Fruit fly (Drosophila melanogaster) whole organism, prepupa: Measurements from ENCODE around the gene santa-maria.

Experiments used
- Blimp-1 ChIP-seq: fragments of 200-800 bp; sonication (Bioruptor generic); optimal IDR thresholded peaks from 3 replicates; lab custom pipeline; 2017; ENCODE audit warnings: missing biosample characterization, missing genetic modification characterization, mild to moderate bottlenecking, moderate library complexity, missing genetic modification reagents
- CG10631 ChIP-seq: fragments of 200-800 bp; sonication (Bioruptor generic); optimal IDR thresholded peaks from 2 replicates; lab custom pipeline; 2016; ENCODE audit warnings: missing biosample characterization, missing genetic modification characterization
- CG11762 ChIP-seq: fragments of 200-800 bp; sonication (Bioruptor generic); optimal IDR thresholded peaks from 3 replicates; lab custom pipeline; 2016; ENCODE audit warnings: missing biosample characterization, missing genetic modification characterization; ENCODE audit not compliant: insufficient read depth
- CG11902 ChIP-seq: fragments of 200-800 bp; sonication (Bioruptor generic); optimal IDR thresholded peaks from 3 replicates; lab custom pipeline; 2016; ENCODE audit warnings: missing biosample characterization, missing genetic modification characterization
- CG15336 ChIP-seq: fragments of 200-800 bp; sonication (Bioruptor generic); IDR thresholded peaks from 2 replicates; pipeline ENCODE4 v1.3.6; 2022; ENCODE audit warnings: missing biosample characterization, missing genetic modification characterization
- CG1621 ChIP-seq: fragments of 200-800 bp; sonication (Bioruptor generic); optimal IDR thresholded peaks from 3 replicates; lab custom pipeline; 2018; ENCODE audit warnings: missing biosample characterization, mild to moderate bottlenecking, missing genetic modification characterization
- CG16779 ChIP-seq: fragments of 200-800 bp; sonication (Bioruptor generic); optimal IDR thresholded peaks from 3 replicates; lab custom pipeline; 2017; ENCODE audit warnings: missing biosample characterization, mild to moderate bottlenecking, missing genetic modification characterization
- CG32006 ChIP-seq: fragments of 200-800 bp; sonication (Bioruptor generic); optimal IDR thresholded peaks from 3 replicates; lab custom pipeline; 2017; ENCODE audit warnings: missing biosample characterization, mild to moderate bottlenecking, missing genetic modification characterization
- CG34406 ChIP-seq: fragments of 200-800 bp; sonication (Bioruptor generic); optimal IDR thresholded peaks from 3 replicates; lab custom pipeline; 2016; ENCODE audit warnings: missing biosample characterization, missing genetic modification characterization
- CG4318 ChIP-seq: fragments of 200-800 bp; sonication (Bioruptor generic); optimal IDR thresholded peaks from 3 replicates; lab custom pipeline; 2017; ENCODE audit warnings: missing biosample characterization, mild to moderate bottlenecking, missing genetic modification characterization
- CG6276 ChIP-seq: fragments of 200-800 bp; sonication (Bioruptor generic); optimal IDR thresholded peaks from 2 replicates; lab custom pipeline; 2017; ENCODE audit warnings: missing biosample characterization, mild to moderate bottlenecking, missing genetic modification characterization
- CG6792 ChIP-seq: fragments of 200-800 bp; sonication (Bioruptor generic); optimal IDR thresholded peaks from 3 replicates; lab custom pipeline; 2016; ENCODE audit warnings: missing biosample characterization, missing genetic modification characterization
- CG6854 ChIP-seq: fragments of 200-800 bp; sonication (Bioruptor generic); optimal IDR thresholded peaks from 2 replicates; lab custom pipeline; 2017; ENCODE audit warnings: missing biosample characterization, mild to moderate bottlenecking, missing genetic modification characterization
- Eip78C ChIP-seq: fragments of 200-800 bp; sonication (Bioruptor generic); peaks from one replicate; lab custom pipeline; 2016; ENCODE audit warnings: missing biosample characterization, missing genetic modification characterization
- Ets21C ChIP-seq: fragments of 200-800 bp; sonication (Bioruptor generic); optimal IDR thresholded peaks from 3 replicates; lab custom pipeline; 2016; ENCODE audit warnings: missing biosample characterization, missing genetic modification characterization
- Hr39 ChIP-seq: fragments of 200-800 bp; sonication (Bioruptor generic); optimal IDR thresholded peaks from 2 replicates; lab custom pipeline; 2016; ENCODE audit warnings: missing biosample characterization, missing genetic modification characterization
- Hr4 ChIP-seq: fragments of 200-800 bp; sonication (Bioruptor generic); optimal IDR thresholded peaks from 3 replicates; lab custom pipeline; 2016; ENCODE audit warnings: missing biosample characterization, missing genetic modification characterization
- Met ChIP-seq: fragments of 200-800 bp; sonication (Bioruptor generic); optimal IDR thresholded peaks from 3 replicates; lab custom pipeline; 2016; ENCODE audit warnings: missing biosample characterization, missing genetic modification characterization
- OdsH ChIP-seq: fragments of 200-800 bp; sonication (Bioruptor generic); optimal IDR thresholded peaks from 3 replicates; lab custom pipeline; 2016; ENCODE audit warnings: missing biosample characterization, missing genetic modification characterization
- Smox ChIP-seq: fragments of 200-800 bp; sonication (Bioruptor generic); optimal IDR thresholded peaks from 3 replicates; lab custom pipeline; 2016; ENCODE audit warnings: missing biosample characterization, missing genetic modification characterization
- Sox102F ChIP-seq: fragments of 200-800 bp; sonication (Bioruptor generic); optimal IDR thresholded peaks from 2 replicates; lab custom pipeline; 2016; ENCODE audit warnings: missing biosample characterization, mild to moderate bottlenecking, missing genetic modification characterization
- Sox14 ChIP-seq: fragments of 200-800 bp; sonication (Bioruptor generic); optimal IDR thresholded peaks from 3 replicates; lab custom pipeline; 2016; ENCODE audit warnings: missing biosample characterization, missing genetic modification characterization
- Sox15 ChIP-seq: fragments of 200-800 bp; sonication (Bioruptor generic); optimal IDR thresholded peaks from 3 replicates; lab custom pipeline; 2016; ENCODE audit warnings: missing biosample characterization, missing genetic modification characterization
- achi ChIP-seq: fragments of 200-800 bp; sonication (Bioruptor generic); optimal IDR thresholded peaks from 3 replicates; lab custom pipeline; 2016; ENCODE audit warnings: missing biosample characterization, missing genetic modification characterization
- acj6 ChIP-seq: fragments of 200-800 bp; sonication (Bioruptor generic); optimal IDR thresholded peaks from 3 replicates; lab custom pipeline; 2016; ENCODE audit warnings: missing biosample characterization, missing genetic modification characterization
- cyc ChIP-seq: fragments of 200-800 bp; sonication (Bioruptor generic); optimal IDR thresholded peaks from 3 replicates; lab custom pipeline; 2016; ENCODE audit warnings: missing biosample characterization, missing genetic modification characterization
- dac ChIP-seq: fragments of 200-800 bp; sonication (Bioruptor generic); optimal IDR thresholded peaks from 2 replicates; lab custom pipeline; 2017; ENCODE audit warnings: missing biosample characterization, mild to moderate bottlenecking, missing genetic modification characterization
- dsx ChIP-seq: fragments of 200-800 bp; optimal IDR thresholded peaks from 3 replicates; lab custom pipeline; 2019; ENCODE audit warnings: missing biosample characterization, mild to moderate bottlenecking, missing genetic modification characterization, moderate library complexity; ENCODE audit not compliant: poor library complexity, severe bottlenecking
- eg ChIP-seq: fragments of 200-800 bp; sonication (Bioruptor generic); IDR thresholded peaks from 3 replicates; pipeline ENCODE4 v1.3.6; 2022; ENCODE audit warnings: missing biosample characterization, missing genetic modification characterization
- esn ChIP-seq: fragments of 200-800 bp; sonication (Bioruptor generic); optimal IDR thresholded peaks from 2 replicates; lab custom pipeline; 2016; ENCODE audit warnings: missing biosample characterization, mild to moderate bottlenecking, missing genetic modification characterization, moderate library complexity
- fd59A ChIP-seq: fragments of 200-800 bp; sonication (Bioruptor generic); optimal IDR thresholded peaks from 2 replicates; lab custom pipeline; 2017; ENCODE audit warnings: missing biosample characterization, mild to moderate bottlenecking, missing genetic modification characterization, missing genetic modification reagents
- fd85E ChIP-seq: fragments of 200-800 bp; sonication (Bioruptor generic); optimal IDR thresholded peaks from 3 replicates; lab custom pipeline; 2016; ENCODE audit warnings: missing biosample characterization, missing genetic modification characterization
- fkh ChIP-seq: fragments of 200-800 bp; sonication (Bioruptor generic); optimal IDR thresholded peaks from 3 replicates; lab custom pipeline; 2017; ENCODE audit warnings: missing biosample characterization, mild to moderate bottlenecking, missing genetic modification characterization, moderate library complexity
- lz ChIP-seq: fragments of 200-800 bp; sonication (Bioruptor generic); optimal IDR thresholded peaks from 3 replicates; lab custom pipeline; 2016; ENCODE audit warnings: missing biosample characterization, missing genetic modification characterization
- net ChIP-seq: fragments of 200-800 bp; sonication (Bioruptor generic); optimal IDR thresholded peaks from 3 replicates; lab custom pipeline; 2016; ENCODE audit warnings: missing biosample characterization, missing genetic modification characterization
- pdm3 ChIP-seq: fragments of 200-800 bp; sonication (Bioruptor generic); optimal IDR thresholded peaks from 3 replicates; lab custom pipeline; 2016; ENCODE audit warnings: missing biosample characterization, missing genetic modification characterization
- salr ChIP-seq, 2 experiments: fragments of 200-800 bp; sonication (Bioruptor generic); optimal IDR thresholded peaks; 3 replicates each; lab custom pipeline; 2016 to 2018; ENCODE audit warnings: missing biosample characterization in 2 of 2, missing genetic modification characterization in 2 of 2, mild to moderate bottlenecking in 1 of 2
- spab ChIP-seq: fragments of 200-800 bp; sonication (Bioruptor generic); optimal IDR thresholded peaks from 2 replicates; lab custom pipeline; 2017; ENCODE audit warnings: missing biosample characterization, mild to moderate bottlenecking, missing genetic modification characterization, missing genetic modification reagents
- svp ChIP-seq: fragments of 200-800 bp; sonication (Bioruptor generic); peaks from one replicate; lab custom pipeline; 2016; ENCODE audit warnings: missing biosample characterization, missing genetic modification characterization
- topi ChIP-seq: fragments of 200-800 bp; sonication (Bioruptor generic); optimal IDR thresholded peaks from 3 replicates; lab custom pipeline; 2016; ENCODE audit warnings: missing biosample characterization, missing genetic modification characterization
- vri ChIP-seq: fragments of 200-800 bp; sonication (Bioruptor generic); optimal IDR thresholded peaks from 3 replicates; lab custom pipeline; 2016; ENCODE audit warnings: missing biosample characterization, mild to moderate bottlenecking, missing genetic modification characterization

santa-maria gene

DNA sequence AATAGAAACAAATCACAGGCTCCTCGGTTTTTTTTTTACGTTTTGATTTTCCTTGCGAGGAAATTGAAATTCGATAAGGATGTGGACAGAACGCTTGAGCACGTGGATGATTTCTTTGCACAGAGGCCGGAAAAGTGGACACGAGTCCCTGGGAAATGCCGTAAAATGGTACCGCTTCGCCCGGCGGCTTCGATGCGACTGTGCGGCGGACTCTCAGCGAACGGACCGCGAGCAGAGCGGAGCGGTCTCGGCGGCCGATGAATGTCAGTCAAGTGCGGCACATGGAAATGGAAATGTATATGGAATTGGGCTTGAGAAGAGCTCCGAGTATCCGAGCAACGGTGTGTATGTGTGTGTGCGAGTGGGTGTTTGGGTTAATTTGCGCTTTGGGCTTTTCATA is at the start of gene santa-maria:
Gene santa-maria, minus strand, starts transcription at position 279 of the 400 bp plus-strand sequence.
- TF ChIP-seq dac (GFP tag; lab: Kevin White, UChicago) (no peak), CG4318 (GFP tag; lab: Kevin White, UChicago) (no peak), vri (GFP tag; lab: Kevin White, UChicago) (peak; percentile 17), CG11762 (GFP tag; lab: Kevin White, UChicago) (no peak), CG34406 (GFP tag; lab: Kevin White, UChicago) (no peak), svp (GFP tag; lab: Kevin White, UChicago) (peak; percentile 32), achi (no peak), esn (GFP tag; lab: Kevin White, UChicago) (no peak), Blimp-1 (GFP tag; lab: Kevin White, UChicago) (no peak), Sox102F (GFP tag; lab: Kevin White, UChicago) (no peak), Eip78C (GFP tag; lab: Kevin White, UChicago) (peak; percentile 19), cyc (GFP tag; lab: Kevin White, UChicago) (no peak), fd85E (GFP tag; lab: Kevin White, UChicago) (no peak), lz (GFP tag; lab: Kevin White, UChicago) (no peak), CG1621 (tag; lab: Kevin White, UChicago) (no peak)

DNA sequence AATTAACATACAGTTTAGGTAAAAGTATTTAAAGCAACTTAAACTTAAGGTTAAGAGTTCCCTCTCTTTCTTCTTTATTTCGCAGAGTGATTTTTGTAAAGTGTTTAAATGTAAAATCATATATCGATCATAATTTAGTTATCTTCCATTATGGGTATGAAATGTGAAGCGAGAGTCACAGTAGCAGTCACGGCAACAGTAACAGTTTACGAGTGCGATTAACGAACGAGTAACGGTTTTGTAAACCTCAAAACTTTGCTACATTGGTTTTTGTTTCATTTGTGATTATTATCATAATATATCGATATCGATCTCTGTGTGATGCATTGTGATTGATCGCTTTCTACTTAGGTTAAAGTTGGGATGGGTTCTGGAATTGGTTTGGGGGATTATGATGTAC is 47.2 kb upstream of the santa-maria start:
- TF ChIP-seq CG32006 (GFP tag; lab: Kevin White, UChicago) (no peak), acj6 (GFP tag; lab: Kevin White, UChicago) (no peak), spab (GFP tag; lab: Kevin White, UChicago) (no peak), cyc (GFP tag; lab: Kevin White, UChicago) (no peak), salr (GFP tag; optimal IDR thresholded peaks at IDR 0.05; lab: Kevin White, UChicago) (no peak), svp (GFP tag; lab: Kevin White, UChicago) (no peak), CG1621 (tag; lab: Kevin White, UChicago) (no peak), dsx (GFP tag; lab: Kevin White, UChicago) (no peak), vri (GFP tag; lab: Kevin White, UChicago) (no peak), OdsH (GFP tag; lab: Kevin White, UChicago) (no peak), CG11902 (GFP tag; lab: Kevin White, UChicago) (no peak), pdm3 (GFP tag; lab: Kevin White, UChicago) (no peak), fd59A (GFP tag; lab: Kevin White, UChicago) (no peak), Eip78C (GFP tag; lab: Kevin White, UChicago) (no peak), Ets21C (GFP tag; lab: Kevin White, UChicago) (no peak), fkh (GFP tag; lab: Kevin White, UChicago) (no peak), Met (GFP tag; lab: Kevin White, UChicago) (no peak), CG6276 (no peak), CG6854 (no peak)

DNA sequence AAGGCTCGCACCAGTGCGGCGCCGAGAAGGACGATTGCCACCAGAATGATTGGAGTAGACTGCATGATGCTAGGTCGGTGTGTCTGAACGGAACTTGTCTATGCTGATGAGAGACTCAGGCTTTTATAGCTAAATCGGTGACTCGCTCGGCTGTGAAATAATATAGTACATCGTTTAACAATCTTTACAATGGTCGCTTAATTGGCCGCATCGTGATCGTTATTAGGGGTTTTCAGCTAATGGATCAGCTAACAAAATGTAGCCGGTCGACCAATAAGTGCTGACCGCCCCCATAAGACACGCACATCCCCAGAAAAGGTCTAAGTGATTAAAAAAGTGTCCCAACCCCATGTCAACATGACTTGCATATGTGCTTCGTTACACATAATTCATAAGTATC is 46.2 kb upstream of the santa-maria start, which contains the start of gene Obp28a:
Gene Obp28a, minus strand, starts transcription at position 101 of the 400 bp plus-strand sequence.
- TF ChIP-seq fkh (GFP tag; lab: Kevin White, UChicago): no peak
- TF ChIP-seq Sox15 (GFP tag; lab: Kevin White, UChicago): no peak
- TF ChIP-seq CG10631: no peak
- no peak for TF ChIP-seq CG11762 (GFP tag; lab: Kevin White, UChicago)
- TF ChIP-seq CG6792: no peak
- TF ChIP-seq dsx (GFP tag; lab: Kevin White, UChicago): no peak
- no peak for TF ChIP-seq Hr39 (GFP tag; lab: Kevin White, UChicago)
- no peak for TF ChIP-seq salr (GFP tag; optimal IDR thresholded peaks at IDR 0.05; lab: Kevin White, UChicago)
- TF ChIP-seq CG34406 (GFP tag; lab: Kevin White, UChicago): no peak
- TF ChIP-seq CG1621 (tag; lab: Kevin White, UChicago): no peak
- TF ChIP-seq cyc (GFP tag; lab: Kevin White, UChicago): no peak
- TF ChIP-seq, all 60 proteins: peak for 0

DNA sequence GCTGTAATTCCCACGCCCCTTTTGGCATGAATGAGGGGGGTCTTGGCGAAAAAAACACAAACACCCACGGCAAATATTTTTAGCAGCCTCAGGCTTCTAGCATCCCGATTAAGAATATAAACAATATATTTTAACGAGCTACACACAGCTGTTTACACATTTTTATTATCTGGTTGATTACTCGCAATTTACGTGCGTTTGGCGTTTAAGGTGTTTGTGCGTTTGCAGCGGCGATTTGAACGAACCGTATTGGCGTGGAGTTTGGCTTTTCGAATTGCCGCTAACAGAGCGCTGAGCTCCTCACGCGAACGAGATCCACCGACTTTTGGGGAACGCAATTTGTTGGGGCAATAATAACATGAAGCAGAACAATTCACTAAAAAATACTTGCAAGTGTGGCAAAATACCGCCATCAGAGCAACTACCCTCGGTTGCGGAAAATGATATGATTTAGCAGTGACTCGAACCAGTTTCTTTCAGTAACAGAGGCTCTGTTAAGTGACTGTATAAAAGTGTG is 45.0 kb upstream of the santa-maria start, which contains the start of gene Ziz:
Gene Ziz, minus strand, starts transcription at position 321 of the 517 bp plus-strand sequence.
- TF ChIP-seq fkh (GFP tag; lab: Kevin White, UChicago) (peak; percentile 78), cyc (GFP tag; lab: Kevin White, UChicago) (no peak), dac (GFP tag; lab: Kevin White, UChicago) (no peak), Ets21C (GFP tag; lab: Kevin White, UChicago) (no peak), vri (GFP tag; lab: Kevin White, UChicago) (peak; percentile 13), CG16779 (no peak), net (GFP tag; lab: Kevin White, UChicago) (no peak), eg (GFP tag; lab: Robert Waterston, UW) (0 out of 3 replicates have a peak, but pooled peaks have one; percentile 17), Sox14 (GFP tag; lab: Kevin White, UChicago) (peak; percentile 21), CG6854 (peak; percentile 62), CG6276 (no peak), CG15336 (GFP tag; lab: Robert Waterston, UW) (peak; percentile 33; the same call in 1 of the 2 replicates), CG1621 (tag; lab: Kevin White, UChicago) (peak; percentile 27), spab (GFP tag; lab: Kevin White, UChicago) (no peak), Met (GFP tag; lab: Kevin White, UChicago) (no peak), topi (GFP tag; lab: Kevin White, UChicago) (peak; percentile 17), esn (GFP tag; lab: Kevin White, UChicago) (peak; percentile 13), Smox (GFP tag; lab: Kevin White, UChicago) (peak; percentile 10), Hr4 (GFP tag; lab: Kevin White, UChicago) (no peak), Sox102F (GFP tag; lab: Kevin White, UChicago) (no peak)
